Worm (Caenorhabditis elegans): Measurements from ENCODE around the gene C16C8.27.

ce11 chrII:3441377-3441776, at the start of gene C16C8.27:
- TF ChIP-seq snpc-4 (tag; optimal IDR thresholded peaks at IDR 0.05) (no peak), nhr-28 (tag; optimal IDR thresholded peaks at IDR 0.05) (no peak), egl-27 (tag; optimal IDR thresholded peaks at IDR 0.05) (no peak), ceh-9 (tag; optimal IDR thresholded peaks at IDR 0.05) (no peak), ceh-82 (tag; optimal IDR thresholded peaks at IDR 0.05) (no peak)

Data from whole organism, L3 larva.